Worm (Caenorhabditis elegans): ENCODE results near the gene C34H4.1.

The C34H4.1 gene

DNA sequence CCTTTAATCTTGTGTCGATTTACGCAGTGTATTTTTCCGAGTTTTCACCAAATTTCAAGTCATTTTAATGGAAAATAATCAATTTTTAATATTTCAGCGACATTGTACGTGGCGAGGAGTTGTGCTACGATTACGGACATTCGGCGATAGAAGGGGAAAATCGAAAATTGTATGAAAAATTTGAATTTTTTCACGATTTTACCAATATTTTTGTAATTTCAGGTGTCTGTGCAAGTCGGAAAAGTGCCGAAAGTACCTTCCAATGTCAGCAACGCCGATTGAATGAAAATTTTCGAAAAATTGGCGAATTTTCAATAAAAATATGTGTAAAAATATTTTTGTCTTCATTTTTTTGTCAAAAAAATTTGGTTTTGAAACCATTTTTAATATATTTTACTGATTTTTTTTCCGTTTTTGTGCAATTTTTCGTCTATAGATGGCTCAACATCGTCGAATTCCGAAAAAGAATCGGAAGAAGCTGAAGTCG is 49.9 kb downstream of the C34H4.1 start, which contains the start of gene Y41D4B.11:
Y41D4B.11 (plus strand) TSS at position 437 of the 487 bp plus-strand sequence.
- TF ChIP-seq dao-5 (tag; optimal IDR thresholded peaks at IDR 0.05), result no peak
- TF ChIP-seq him-1 (tag; optimal IDR thresholded peaks at IDR 0.05), result no peak
- no peak for TF ChIP-seq W03F9.2 (tag; optimal IDR thresholded peaks at IDR 0.05)
